Fruit fly (Drosophila melanogaster) whole organism, adult: Measurements from ENCODE around the gene CG12279.

Experiments
- CG11617 ChIP-seq: fragments of 200-800 bp; sonication (Bioruptor generic); optimal IDR thresholded peaks from 2 replicates; lab custom pipeline; 2017; ENCODE audit warnings: mild to moderate bottlenecking, missing biosample characterization, missing genetic modification reagents, missing genetic modification characterization
- CG12768 ChIP-seq: fragments of 200-800 bp; sonication (Bioruptor generic); optimal IDR thresholded peaks from 2 replicates; lab custom pipeline; 2017; ENCODE audit warnings: missing biosample characterization, missing genetic modification characterization, mild to moderate bottlenecking, moderate library complexity, missing genetic modification reagents
- CG14711 ChIP-seq: fragments of 200-800 bp; sonication (Bioruptor generic); optimal IDR thresholded peaks from 2 replicates; lab custom pipeline; 2018; ENCODE audit warnings: missing biosample characterization, mild to moderate bottlenecking, missing genetic modification characterization, moderate library complexity
- CG1620 ChIP-seq: fragments of 200-800 bp; sonication (Bioruptor generic); optimal IDR thresholded peaks from 2 replicates; lab custom pipeline; 2016; ENCODE audit warnings: missing biosample characterization, missing genetic modification characterization
- CG33017 ChIP-seq: fragments of 200-800 bp; sonication (Bioruptor generic); optimal IDR thresholded peaks from 2 replicates; lab custom pipeline; 2018; ENCODE audit warnings: missing biosample characterization, mild to moderate bottlenecking, missing genetic modification characterization, moderate library complexity
- CG5204 ChIP-seq: fragments of 200-800 bp; sonication (Bioruptor generic); optimal IDR thresholded peaks from 2 replicates; lab custom pipeline; 2016; ENCODE audit warnings: missing biosample characterization, missing genetic modification characterization
- CG7045 ChIP-seq: fragments of 200-800 bp; sonication (Bioruptor generic); optimal IDR thresholded peaks from 2 replicates; lab custom pipeline; 2017; ENCODE audit warnings: missing biosample characterization, mild to moderate bottlenecking, missing genetic modification characterization
- CG7101 ChIP-seq: fragments of 200-800 bp; sonication (Bioruptor generic); optimal IDR thresholded peaks from 2 replicates; lab custom pipeline; 2018; ENCODE audit warnings: missing biosample characterization, mild to moderate bottlenecking, missing genetic modification characterization, moderate library complexity
- Clk ChIP-seq: fragments of 200-800 bp; sonication (Bioruptor generic); optimal IDR thresholded peaks from 2 replicates; lab custom pipeline; 2017; ENCODE audit warnings: missing biosample characterization, missing genetic modification characterization
- Crg-1 ChIP-seq: fragments of 200-800 bp; sonication (Bioruptor generic); optimal IDR thresholded peaks from 2 replicates; lab custom pipeline; 2016; ENCODE audit warnings: missing biosample characterization, missing genetic modification characterization
- Hr96 ChIP-seq: fragments of 200-800 bp; sonication (Bioruptor generic); optimal IDR thresholded peaks from 2 replicates; lab custom pipeline; 2016; ENCODE audit warnings: missing biosample characterization, missing genetic modification characterization
- Mnt ChIP-seq: fragments of 200-800 bp; sonication (Bioruptor generic); optimal IDR thresholded peaks from 2 replicates; lab custom pipeline; 2016; ENCODE audit warnings: missing biosample characterization, mild to moderate bottlenecking, missing genetic modification characterization
- bab1 ChIP-seq: fragments of 200-800 bp; sonication (Bioruptor generic); optimal IDR thresholded peaks from 3 replicates; lab custom pipeline; 2019; ENCODE audit warnings: missing biosample characterization, mild to moderate bottlenecking, missing genetic modification characterization, moderate library complexity
- cic ChIP-seq: fragments of 200-800 bp; sonication (Bioruptor generic); optimal IDR thresholded peaks from 2 replicates; lab custom pipeline; 2017; ENCODE audit warnings: missing biosample characterization, mild to moderate bottlenecking, missing genetic modification characterization, moderate library complexity
- cnc ChIP-seq, 2 experiments: fragments of >200 bp; optimal IDR thresholded peaks; 2 replicates each; lab custom pipeline; 2017
- kay ChIP-seq: fragments of 200-800 bp; sonication (Bioruptor generic); peaks from one replicate; lab custom pipeline; 2016; ENCODE audit warnings: missing biosample characterization, missing genetic modification characterization, borderline replicate concordance
- ovo ChIP-seq: fragments of 200-800 bp; sonication (Bioruptor generic); optimal IDR thresholded peaks from 2 replicates; lab custom pipeline; 2016; ENCODE audit warnings: missing biosample characterization, missing genetic modification characterization
- pad ChIP-seq: fragments of 200-800 bp; sonication (Bioruptor generic); optimal IDR thresholded peaks from 3 replicates; lab custom pipeline; 2017; ENCODE audit warnings: missing biosample characterization, missing genetic modification characterization, mild to moderate bottlenecking, moderate library complexity, missing genetic modification reagents
- tj ChIP-seq: fragments of 200-800 bp; sonication (Bioruptor generic); optimal IDR thresholded peaks from 3 replicates; lab custom pipeline; 2017; ENCODE audit warnings: missing biosample characterization, mild to moderate bottlenecking, missing genetic modification characterization, moderate library complexity
- toe ChIP-seq: fragments of 200-800 bp; sonication (Bioruptor generic); optimal IDR thresholded peaks from 2 replicates; lab custom pipeline; 2016; ENCODE audit warnings: missing biosample characterization, missing genetic modification characterization

CG12279 gene

DNA sequence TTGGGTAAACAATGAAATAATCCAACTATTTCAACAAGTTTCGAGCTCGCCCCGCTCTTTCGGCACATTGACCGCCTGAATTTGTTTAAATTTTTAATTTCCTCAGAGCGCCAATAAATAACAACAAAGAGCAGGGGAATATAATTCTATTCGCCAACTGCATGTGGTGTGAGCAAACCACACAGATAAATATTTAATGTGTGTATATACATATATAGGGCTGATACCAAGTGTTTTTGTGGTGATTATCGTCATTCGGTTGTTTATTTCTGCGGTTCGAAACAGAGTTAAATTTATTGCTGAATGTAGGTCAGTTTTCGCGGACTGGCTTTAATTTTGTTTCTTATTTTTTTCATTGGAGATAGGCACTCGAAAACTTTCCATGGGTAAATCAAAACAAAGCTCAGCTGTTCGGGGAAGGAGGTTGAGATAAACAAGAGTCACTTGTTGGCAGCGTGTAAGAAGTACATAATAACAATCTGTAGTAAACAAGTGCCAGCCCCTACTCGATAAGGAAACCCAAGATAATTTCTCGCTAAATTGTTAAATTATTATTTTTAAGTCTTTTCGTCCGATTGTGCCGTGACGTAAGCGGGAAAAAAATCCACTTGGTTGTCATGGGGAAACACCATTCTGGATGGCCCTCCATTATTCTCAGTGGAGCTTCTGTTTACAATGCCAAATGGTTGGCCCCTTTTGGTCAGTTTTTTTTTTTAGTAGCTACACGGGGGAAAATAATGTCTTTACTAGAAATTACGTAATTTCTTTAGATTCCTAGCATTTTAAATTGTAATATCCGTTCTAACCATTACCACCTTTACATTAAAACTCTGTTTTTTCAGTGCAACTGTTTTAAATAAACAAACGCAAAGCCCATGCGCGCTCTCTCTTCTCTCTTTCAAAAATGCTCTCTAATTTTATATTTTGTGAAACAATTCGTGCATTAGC lies 13.0 kb downstream of the CG12279 start:
- TF ChIP-seq kay (GFP tag; lab: Kevin White, UChicago), result peak; percentile 92
- peak; percentile 88 for TF ChIP-seq cic (GFP tag; lab: Kevin White, UChicago)
- peak; percentile 62 for TF ChIP-seq CG33017 (tag; lab: Kevin White, UChicago)
- TF ChIP-seq CG12768 (GFP tag; lab: Kevin White, UChicago), result peak; percentile 7
- peak; percentile 14 for TF ChIP-seq CG7101
- peak; percentile 52 for TF ChIP-seq CG7045 (GFP tag; lab: Kevin White, UChicago)
- TF ChIP-seq toe (GFP tag; lab: Kevin White, UChicago), result peak; percentile 51
- TF ChIP-seq CG11617 (GFP tag; lab: Kevin White, UChicago), result peak; percentile 33
- no peak for TF ChIP-seq CG5204 (GFP tag; lab: Kevin White, UChicago)
- no peak for TF ChIP-seq bab1 (GFP tag; lab: Kevin White, UChicago)
- TF ChIP-seq Hr96 (GFP tag; lab: Kevin White, UChicago), result no peak
- TF ChIP-seq CG14711 (tag; lab: Kevin White, UChicago), result peak; percentile 43

DNA sequence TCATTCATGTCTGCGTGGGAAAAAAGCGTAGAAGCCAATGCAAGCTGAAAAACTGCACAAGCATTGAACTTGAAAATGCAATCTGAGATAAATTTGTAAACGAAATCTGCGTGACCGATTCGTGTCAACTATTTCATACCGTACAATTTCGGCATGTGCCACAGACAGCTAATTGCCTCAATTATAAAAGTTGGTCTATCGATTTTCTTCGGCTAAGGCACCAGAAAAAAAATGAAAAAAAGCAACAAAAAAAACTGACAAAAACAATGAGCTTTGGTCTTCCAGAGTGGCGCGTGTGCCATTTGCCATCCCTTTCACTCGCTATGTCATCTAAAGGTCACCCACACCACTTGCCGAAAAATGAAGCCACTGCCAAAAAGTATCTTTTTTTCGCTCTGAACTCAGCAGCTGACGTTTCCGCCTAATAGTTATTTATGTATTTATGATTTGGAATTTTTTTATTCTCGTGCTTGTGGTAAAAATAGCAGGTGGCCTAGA lies 13.7 kb downstream of the CG12279 start:
- no peak for TF ChIP-seq CG1620 (GFP tag; lab: Kevin White, UChicago)
- no peak for TF ChIP-seq Clk (GFP tag; lab: Kevin White, UChicago)
- no peak for TF ChIP-seq bab1 (GFP tag; lab: Kevin White, UChicago)
- no peak for TF ChIP-seq pad
- no peak for TF ChIP-seq Mnt (GFP tag; lab: Kevin White, UChicago)
- no peak for TF ChIP-seq ovo (GFP tag; lab: Kevin White, UChicago)
- TF ChIP-seq cic (GFP tag; lab: Kevin White, UChicago), result no peak
- TF ChIP-seq CG5204 (GFP tag; lab: Kevin White, UChicago), result no peak
- no peak for TF ChIP-seq kay (GFP tag; lab: Kevin White, UChicago)
- TF ChIP-seq tj (GFP tag; lab: Kevin White, UChicago), result no peak
- TF ChIP-seq CG11617 (GFP tag; lab: Kevin White, UChicago), result no peak
- TF ChIP-seq Hr96 (GFP tag; lab: Kevin White, UChicago), result no peak
- TF ChIP-seq CG12768 (GFP tag; lab: Kevin White, UChicago), result no peak
- no peak for TF ChIP-seq Crg-1 (GFP tag; lab: Kevin White, UChicago)

- TF ChIP-seq CG5204 (GFP tag; lab: Kevin White, UChicago), result no peak
- TF ChIP-seq tj (GFP tag; lab: Kevin White, UChicago), result peak; percentile 54
- TF ChIP-seq Clk (GFP tag; lab: Kevin White, UChicago), result no peak
- TF ChIP-seq CG12768 (GFP tag; lab: Kevin White, UChicago), result peak; percentile 63
- TF ChIP-seq Hr96 (GFP tag; lab: Kevin White, UChicago), result peak; percentile 29
- TF ChIP-seq pad, result peak; percentile 5
- TF ChIP-seq CG7101, result peak; percentile 53
- peak; percentile 92 for TF ChIP-seq kay (GFP tag; lab: Kevin White, UChicago)
- peak; percentile 65 for TF ChIP-seq Crg-1 (GFP tag; lab: Kevin White, UChicago)
- TF ChIP-seq toe (GFP tag; lab: Kevin White, UChicago), result peak; percentile 21
- TF ChIP-seq CG7045 (GFP tag; lab: Kevin White, UChicago), result peak; percentile 4
- TF ChIP-seq cic (GFP tag; lab: Kevin White, UChicago), result peak; percentile 86
- TF ChIP-seq CG33017 (tag; lab: Kevin White, UChicago), result peak; percentile 71
- peak; percentile 48 for TF ChIP-seq bab1 (GFP tag; lab: Kevin White, UChicago)
- TF ChIP-seq CG14711 (tag; lab: Kevin White, UChicago), result peak; percentile 48
- TF ChIP-seq CG1620 (GFP tag; lab: Kevin White, UChicago), result peak; percentile 11
- no peak for TF ChIP-seq cnc (optimal IDR thresholded peaks at IDR 0.05; lab: Kevin White, UChicago)
- no peak for TF ChIP-seq CG11617 (GFP tag; lab: Kevin White, UChicago)
- peak; percentile 43 for TF ChIP-seq ovo (GFP tag; lab: Kevin White, UChicago)
- peak; percentile 57 for TF ChIP-seq Mnt (GFP tag; lab: Kevin White, UChicago)
These were observed 14.9 kb downstream of the CG12279 start for dm6 chr3R:12719627-12720343.

DNA sequence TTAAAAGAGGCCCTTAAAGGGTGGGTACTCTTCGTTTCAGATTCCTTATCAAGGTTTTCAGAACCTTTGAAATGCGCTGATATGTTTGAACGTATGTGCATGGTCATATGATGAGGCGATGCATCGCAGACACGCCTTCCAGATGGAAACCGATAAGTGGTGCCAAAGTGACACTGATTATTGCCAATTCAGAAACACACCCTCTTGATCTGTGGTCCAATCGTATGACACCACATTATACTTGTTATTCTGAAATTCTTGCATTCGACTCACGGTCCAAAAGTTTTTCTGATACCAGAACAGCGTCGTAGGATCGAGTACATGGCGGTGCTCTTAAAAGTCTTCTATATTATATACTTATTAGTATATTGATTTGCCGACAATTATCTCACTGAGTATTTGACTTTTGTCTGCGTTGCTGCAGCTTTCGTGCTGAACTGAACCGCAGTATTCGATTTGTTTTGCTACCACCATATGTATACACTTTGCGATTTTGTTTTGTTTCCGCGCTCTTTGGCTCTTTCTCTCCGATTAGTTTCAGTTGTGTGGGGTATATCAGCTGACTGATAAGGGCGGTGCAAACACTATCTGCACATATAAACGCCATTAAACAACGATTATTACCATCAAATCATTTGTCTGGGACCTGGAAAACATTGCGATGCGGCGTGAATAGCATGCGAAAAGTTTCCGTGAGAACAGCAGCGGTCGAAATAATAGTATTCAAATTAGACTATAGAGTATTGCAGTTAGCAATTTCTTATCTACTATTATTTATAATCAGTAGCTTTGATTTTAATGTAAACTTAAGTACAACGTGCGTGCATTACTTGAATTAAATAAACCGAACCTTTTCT lies 15.7 kb downstream of the CG12279 start:
- TF ChIP-seq CG5204 (GFP tag; lab: Kevin White, UChicago) (peak; percentile 23), ovo (GFP tag; lab: Kevin White, UChicago) (no peak), kay (GFP tag; lab: Kevin White, UChicago) (peak; percentile 94), Hr96 (GFP tag; lab: Kevin White, UChicago) (peak; percentile 14), CG12768 (GFP tag; lab: Kevin White, UChicago) (no peak), CG11617 (GFP tag; lab: Kevin White, UChicago) (no peak), Crg-1 (GFP tag; lab: Kevin White, UChicago) (no peak), CG14711 (tag; lab: Kevin White, UChicago) (no peak), CG7101 (no peak), Mnt (GFP tag; lab: Kevin White, UChicago) (peak; percentile 26), cnc (optimal IDR thresholded peaks at IDR 0.05; lab: Kevin White, UChicago) (no peak), toe (GFP tag; lab: Kevin White, UChicago) (no peak), CG1620 (GFP tag; lab: Kevin White, UChicago) (no peak), Clk (GFP tag; lab: Kevin White, UChicago) (no peak), CG7045 (GFP tag; lab: Kevin White, UChicago) (no peak), tj (GFP tag; lab: Kevin White, UChicago) (no peak), cic (GFP tag; lab: Kevin White, UChicago) (peak; percentile 70), CG33017 (tag; lab: Kevin White, UChicago) (no peak), bab1 (GFP tag; lab: Kevin White, UChicago) (no peak), pad (no peak)
